Worm (Caenorhabditis elegans) whole organism, L4/young adult: ENCODE data around the gene F29B9.8.

Source experiments
- W03F9.2 ChIP-seq: fragments of 150-350 bp; optimal IDR thresholded peaks from 2 replicates; lab custom pipeline; 2014; ENCODE audit warnings: missing biosample characterization, missing genetic modification characterization
- him-1 ChIP-seq: sonication (generic microtip); optimal IDR thresholded peaks from 2 replicates; lab custom pipeline; 2016; ENCODE audit warnings: missing genotype, missing genetic modification reagents, missing genetic modification characterization, missing compliant biosample characterization

ce11 chrIV:4623852-4624251 is 23.6 kb upstream of the F29B9.8 start:
- TF ChIP-seq W03F9.2 (tag; lab: Kevin White, UChicago) (no peak), him-1 (tag; lab: Kevin White, UChicago) (no peak)
